Worm (Caenorhabditis elegans) whole organism, L4/young adult: Measurements from ENCODE around the gene tctn-1.
A peak's percentile ranks its signal among the peaks of the same experiment; 100 is the strongest.

Experiments
- W03F9.2 ChIP-seq: fragments of 150-350 bp; optimal IDR thresholded peaks from 2 replicates; lab custom pipeline; 2014; ENCODE audit warnings: missing biosample characterization, missing genetic modification characterization
- dao-5 ChIP-seq: sonication (generic microtip); optimal IDR thresholded peaks from 2 replicates; lab custom pipeline; 2016; ENCODE audit warnings: missing genotype, missing genetic modification characterization, moderate library complexity, missing compliant biosample characterization
- him-1 ChIP-seq: sonication (generic microtip); optimal IDR thresholded peaks from 2 replicates; lab custom pipeline; 2016; ENCODE audit warnings: missing genotype, missing genetic modification reagents, missing genetic modification characterization, missing compliant biosample characterization

tctn-1 gene

DNA sequence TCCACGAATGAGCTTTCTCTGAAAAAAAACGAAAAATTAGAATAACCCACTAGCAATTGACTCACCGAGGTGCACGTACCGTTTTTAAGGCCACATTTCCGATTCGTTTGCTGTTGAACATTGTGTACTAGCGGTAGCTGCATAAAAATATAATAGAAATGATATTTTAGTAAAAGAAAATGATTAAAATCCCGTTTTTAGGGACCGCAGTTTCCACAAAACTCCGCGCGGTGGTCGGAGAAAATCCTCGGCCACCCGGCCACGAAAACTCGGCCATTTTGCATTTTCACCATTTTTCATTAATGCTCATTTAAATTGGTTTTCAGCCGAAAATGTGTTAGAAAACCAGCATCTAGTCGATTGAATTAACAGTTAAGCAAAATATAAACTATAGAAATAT, 35.3 kb downstream of the tctn-1 start, which contains the start of gene yars-2:
Gene yars-2, minus strand, starts transcription at position 249 of the 400 bp plus-strand sequence.
- no peak for TF ChIP-seq W03F9.2 (tag; lab: Kevin White, UChicago)
- no peak for TF ChIP-seq dao-5 (tag; lab: Kevin White, UChicago)

DNA sequence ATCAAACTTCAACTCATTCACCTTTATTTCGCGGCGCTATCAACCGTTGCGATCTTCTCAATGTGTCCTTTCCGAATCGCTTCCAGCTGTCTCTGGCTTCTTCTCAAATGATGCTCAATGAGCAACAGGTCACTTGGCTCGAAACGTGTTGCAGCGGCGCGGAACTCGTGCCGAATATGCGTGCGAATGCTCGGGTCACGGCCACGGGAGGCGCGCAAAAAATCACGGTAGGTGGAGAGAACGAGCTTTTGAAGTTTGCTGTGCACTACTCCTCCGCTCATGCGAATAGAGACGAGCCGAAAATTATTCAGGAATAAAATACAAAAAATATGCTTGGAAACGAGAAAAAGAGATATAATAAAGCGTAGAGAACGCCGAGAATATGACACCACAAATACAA, 37.2 kb downstream of the tctn-1 start, which contains the start of gene cif-1:
Gene cif-1, minus strand, starts transcription at position 297 of the 400 bp plus-strand sequence.
- TF ChIP-seq dao-5 (tag; lab: Kevin White, UChicago), result no peak
- TF ChIP-seq W03F9.2 (tag; lab: Kevin White, UChicago), result no peak
- TF ChIP-seq him-1 (tag; lab: Kevin White, UChicago), result no peak

DNA sequence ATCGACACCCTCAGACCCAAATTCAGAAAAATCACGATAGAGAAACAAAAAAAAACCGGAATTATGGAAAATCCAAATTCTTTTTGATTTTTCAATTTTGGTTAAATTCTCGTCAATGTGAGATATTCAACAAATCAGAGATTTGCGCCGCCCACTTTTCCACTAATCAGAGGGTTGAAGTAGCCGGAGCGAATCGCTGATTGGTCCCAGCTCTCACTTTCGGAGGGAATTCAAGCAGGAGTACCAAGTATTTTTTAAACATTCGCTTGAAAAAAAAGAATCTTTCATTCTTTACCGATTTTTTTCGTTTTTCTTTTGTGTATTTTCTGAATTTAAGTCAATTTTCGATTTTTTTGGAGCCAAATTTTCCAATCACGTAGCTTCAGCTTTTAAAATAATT, 41.7 kb downstream of the tctn-1 start:
- no peak for TF ChIP-seq W03F9.2 (tag; lab: Kevin White, UChicago)
- TF ChIP-seq him-1 (tag; lab: Kevin White, UChicago), result no peak
- no peak for TF ChIP-seq dao-5 (tag; lab: Kevin White, UChicago)

DNA sequence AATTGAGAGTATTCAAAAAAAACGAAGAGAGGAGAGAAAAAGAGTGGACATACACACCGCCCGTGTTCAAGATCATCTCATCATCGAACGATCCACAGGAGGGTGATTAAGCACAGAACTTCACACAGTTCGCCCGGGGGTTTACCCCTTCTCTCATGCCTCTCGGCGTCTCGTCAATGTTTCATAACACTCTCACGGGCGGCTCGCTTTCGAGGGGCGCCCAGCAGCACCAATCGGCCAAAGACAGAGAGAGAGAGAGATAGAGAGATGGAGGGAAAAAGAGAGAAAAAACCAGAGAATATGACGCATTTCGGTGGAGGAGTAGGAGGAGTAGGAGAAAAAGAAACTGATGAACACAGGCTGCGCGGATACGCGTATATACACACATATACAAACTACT, 42.5 kb downstream of the tctn-1 start:
- TF ChIP-seq him-1 (tag; lab: Kevin White, UChicago) (no peak), dao-5 (tag; lab: Kevin White, UChicago) (no peak), W03F9.2 (tag; lab: Kevin White, UChicago) (peak; percentile 41)

DNA sequence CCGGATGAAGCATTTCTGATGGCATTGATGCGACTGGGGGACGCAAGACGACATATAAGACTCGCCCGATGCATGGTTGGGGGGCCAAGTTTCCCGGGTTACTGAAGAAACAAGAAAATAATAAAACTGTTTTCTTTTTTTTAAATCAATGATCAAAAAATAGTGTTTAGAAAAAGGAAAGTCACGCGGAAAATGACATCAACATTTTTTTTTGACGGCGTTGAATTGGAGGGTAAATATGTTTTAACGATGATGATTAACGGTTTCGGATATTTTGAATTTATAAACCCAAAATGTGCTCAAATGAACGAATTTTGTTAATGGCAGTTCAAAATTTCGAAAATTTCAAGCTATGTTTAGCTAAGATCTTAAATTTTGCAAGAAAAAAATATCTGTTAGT, 43.7 kb downstream of the tctn-1 start, which contains the start of gene ogdh-1:
Gene ogdh-1, minus strand, starts transcription at position 101 of the 400 bp plus-strand sequence.
- no peak for TF ChIP-seq him-1 (tag; lab: Kevin White, UChicago)
